Fruit fly (Drosophila melanogaster): ENCODE data around the gene PIG-B.

DNA sequence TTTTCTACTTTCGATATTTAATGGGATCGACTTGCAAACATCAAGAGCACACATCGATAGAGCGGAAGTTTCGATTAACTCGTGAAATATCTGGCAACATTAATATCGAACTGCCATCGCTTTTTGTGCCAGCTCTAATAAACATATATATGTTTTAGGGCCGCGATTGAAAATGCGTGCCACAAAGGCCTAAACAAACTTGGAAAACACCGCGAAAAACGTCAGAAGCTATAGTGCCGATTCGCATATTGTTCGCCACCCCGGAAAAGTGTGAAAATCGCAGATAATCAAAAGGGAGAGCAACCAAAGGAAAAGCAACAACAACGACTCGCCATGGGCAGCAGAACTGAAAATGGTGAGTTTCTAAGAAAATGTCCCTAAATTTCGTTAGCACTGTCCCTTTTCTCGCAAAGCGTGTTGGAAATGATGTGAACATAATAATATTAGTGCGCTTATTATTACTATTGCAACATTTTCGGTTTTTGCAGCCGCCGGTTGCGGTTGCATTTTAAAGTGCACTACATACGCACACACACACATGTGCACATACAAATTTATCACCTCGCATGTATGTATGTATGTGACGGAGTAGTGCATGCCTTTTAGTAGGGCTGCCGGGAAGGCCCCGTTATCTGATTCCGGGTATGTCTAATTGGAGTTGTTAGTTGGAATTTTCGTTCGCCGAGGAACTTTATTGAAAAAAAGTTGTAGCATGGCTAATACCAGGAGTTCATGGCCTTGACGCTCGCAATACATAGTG is 7.7 kb downstream of the PIG-B start, which contains the start of gene enc:
- TF ChIP-seq ttk (optimal IDR thresholded peaks at IDR 0.05) (no peak), Myc (optimal IDR thresholded peaks at IDR 0.05) (no peak), h (optimal IDR thresholded peaks at IDR 0.05) (no peak), insv (optimal IDR thresholded peaks at IDR 0.05) (no peak), psq (optimal IDR thresholded peaks at IDR 0.05) (no peak)
